Worm (Caenorhabditis elegans) whole organism, L1 larva: Measurements from ENCODE around the gene sax-3.

Experiments
- F16B12.6 ChIP-seq: fragments of 150-350 bp; optimal IDR thresholded peaks from 2 replicates; lab custom pipeline; 2014; ENCODE audit warnings: missing biosample characterization, missing genetic modification characterization
- ama-1 ChIP-seq: fragments of 150-350 bp; optimal IDR thresholded peaks from 2 replicates; lab custom pipeline; 2014
- ceh-88 ChIP-seq: fragments of 200-800 bp; sonication (Bioruptor generic); IDR thresholded peaks from 2 replicates; pipeline ENCODE4 v1.3.6; 2022; ENCODE audit warnings: missing genetic modification characterization, missing compliant biosample characterization
- dsc-1 ChIP-seq: sonication (generic microtip); optimal IDR thresholded peaks from 2 replicates; lab custom pipeline; 2016; ENCODE audit warnings: mild to moderate bottlenecking, missing genetic modification characterization, missing compliant biosample characterization
- elt-2 ChIP-seq: sonication (generic microtip); optimal IDR thresholded peaks from 2 replicates; lab custom pipeline; 2016; ENCODE audit warnings: missing genetic modification characterization, mild to moderate bottlenecking, inconsistent platforms, missing compliant biosample characterization, missing genetic modification reagents
- elt-3 ChIP-seq, 6 experiments: fragments of 150-350 bp in 1 of 6; sonication (generic microtip); optimal IDR thresholded peaks; 2 replicates each; lab custom pipeline; 2017 to 2018; ENCODE audit warnings: missing biosample characterization in 6 of 6, missing genetic modification characterization in 6 of 6, inconsistent platforms in 1 of 6
- fkh-10 ChIP-seq: sonication (generic microtip); optimal IDR thresholded peaks from 2 replicates; lab custom pipeline; 2017; ENCODE audit warnings: missing biosample characterization, missing genetic modification reagents, missing genetic modification characterization
- fkh-8 ChIP-seq: sonication (generic microtip); optimal IDR thresholded peaks from 2 replicates; lab custom pipeline; 2016; ENCODE audit warnings: mild to moderate bottlenecking, missing genetic modification characterization, missing compliant biosample characterization
- hlh-17 ChIP-seq: fragments of 200-800 bp; sonication (Bioruptor generic); optimal IDR thresholded peaks from 2 replicates; lab custom pipeline; 2018; ENCODE audit warnings: missing genetic modification characterization, mild to moderate bottlenecking, missing compliant biosample characterization, moderate library complexity, borderline replicate concordance
- hlh-4 ChIP-seq: sonication (generic microtip); optimal IDR thresholded peaks from 2 replicates; lab custom pipeline; 2016; ENCODE audit warnings: mild to moderate bottlenecking, missing genetic modification characterization, missing compliant biosample characterization
- jun-1 ChIP-seq: fragments of 150-350 bp; optimal IDR thresholded peaks from 2 replicates; lab custom pipeline; 2014; ENCODE audit warnings: missing biosample characterization, missing genetic modification reagents, missing genetic modification characterization
- lin-14 ChIP-seq: fragments of 200-800 bp; sonication (Bioruptor generic); optimal IDR thresholded peaks from 2 replicates; lab custom pipeline; 2018; ENCODE audit warnings: mild to moderate bottlenecking, missing genetic modification characterization, moderate library complexity, missing compliant biosample characterization
- lin-35 ChIP-seq, 2 experiments: fragments of 150-350 bp; optimal IDR thresholded peaks; 2 replicates each; lab custom pipeline; 2014; ENCODE audit warnings: missing biosample characterization in 2 of 2, missing genetic modification characterization in 2 of 2, missing genetic modification reagents in 2 of 2
- lin-39 ChIP-seq: fragments of 150-350 bp; optimal IDR thresholded peaks from 2 replicates; lab custom pipeline; 2014; ENCODE audit warnings: missing biosample characterization, missing genetic modification reagents, missing genetic modification characterization
- mef-2 ChIP-seq: fragments of 150-350 bp; optimal IDR thresholded peaks from 2 replicates; lab custom pipeline; 2014; ENCODE audit warnings: missing biosample characterization, missing genetic modification characterization
- nhr-19 ChIP-seq: fragments of 200-800 bp; sonication (Bioruptor generic); conservative IDR thresholded peaks from 2 replicates; pipeline ENCODE4 v1.3.6; 2022; ENCODE audit warnings: missing genetic modification characterization, missing compliant biosample characterization
- nhr-20 ChIP-seq: sonication (generic microtip); optimal IDR thresholded peaks from 2 replicates; lab custom pipeline; 2016; ENCODE audit warnings: mild to moderate bottlenecking, missing genetic modification characterization, missing compliant biosample characterization
- nhr-28 ChIP-seq: fragments of 150-350 bp; optimal IDR thresholded peaks from 2 replicates; lab custom pipeline; 2014; ENCODE audit warnings: missing biosample characterization, missing genetic modification characterization
- nhr-47 ChIP-seq: sonication (generic microtip); optimal IDR thresholded peaks from 2 replicates; lab custom pipeline; 2016; ENCODE audit warnings: mild to moderate bottlenecking, missing genetic modification characterization, moderate library complexity, missing compliant biosample characterization
- nhr-76 ChIP-seq: sonication (generic microtip); optimal IDR thresholded peaks from 2 replicates; lab custom pipeline; 2017; ENCODE audit warnings: missing biosample characterization, missing genetic modification characterization
- nhr-84 ChIP-seq: sonication (generic microtip); optimal IDR thresholded peaks from 2 replicates; lab custom pipeline; 2017; ENCODE audit warnings: missing biosample characterization, missing genetic modification characterization
- nhr-85 ChIP-seq: sonication (generic microtip); peaks from one replicate; lab custom pipeline; 2016; ENCODE audit warnings: missing genetic modification characterization, inconsistent platforms, missing compliant biosample characterization
- pag-3 ChIP-seq: sonication (generic microtip); optimal IDR thresholded peaks from 2 replicates; lab custom pipeline; 2017; ENCODE audit warnings: missing genetic modification characterization, mild to moderate bottlenecking, missing compliant biosample characterization, antibody characterized with exemption, borderline replicate concordance; ENCODE audit not compliant: insufficient read depth
- pax-3 ChIP-seq: fragments of 200-800 bp; sonication (Bioruptor generic); optimal IDR thresholded peaks from 2 replicates; lab custom pipeline; 2018; ENCODE audit warnings: mild to moderate bottlenecking, missing genetic modification characterization, moderate library complexity, missing compliant biosample characterization
- sox-4 ChIP-seq: sonication (generic microtip); optimal IDR thresholded peaks from 2 replicates; lab custom pipeline; 2016; ENCODE audit warnings: missing genetic modification characterization, missing compliant biosample characterization
- sptf-1 ChIP-seq: fragments of 150-350 bp; optimal IDR thresholded peaks from 2 replicates; lab custom pipeline; 2014; ENCODE audit warnings: missing biosample characterization, missing genetic modification characterization
- swsn-7 ChIP-seq: sonication (generic microtip); optimal IDR thresholded peaks from 2 replicates; lab custom pipeline; 2016; ENCODE audit warnings: missing genetic modification characterization, missing compliant biosample characterization
- tlp-1 ChIP-seq: fragments of 150-350 bp; optimal IDR thresholded peaks from 2 replicates; lab custom pipeline; 2014; ENCODE audit warnings: missing biosample characterization, missing genetic modification characterization
- unc-130 ChIP-seq: fragments of 150-350 bp; optimal IDR thresholded peaks from 2 replicates; lab custom pipeline; 2017; ENCODE audit warnings: missing biosample characterization, missing genetic modification characterization, inconsistent platforms
- unc-98 ChIP-seq: fragments of 200-800 bp; sonication (Bioruptor generic); IDR thresholded peaks from 2 replicates; pipeline ENCODE4 v1.3.6; 2022; ENCODE audit warnings: missing genetic modification characterization, missing compliant biosample characterization
- xbp-1 ChIP-seq: sonication (generic microtip); optimal IDR thresholded peaks from 2 replicates; lab custom pipeline; 2016; ENCODE audit warnings: missing genetic modification characterization, missing compliant biosample characterization
- zag-1 ChIP-seq: fragments of 150-350 bp; optimal IDR thresholded peaks from 2 replicates; lab custom pipeline; 2014; ENCODE audit warnings: missing biosample characterization, missing genetic modification characterization

sax-3 gene

ce11 chrX:3465785-3466184, at the start of gene sax-3, which contains the start of gene ZK377.15:
sax-3 (minus strand) TSS chrX:3465927.
ZK377.15 (minus strand) TSS chrX:3465885.
- TF ChIP-seq lin-39: no peak
- peak; percentile 25 for TF ChIP-seq lin-14 (GFP tag; lab: Kevin White, UChicago)

- TF ChIP-seq ceh-88 (no peak), fkh-10 (GFP tag; lab: Kevin White, UChicago) (peak; percentile 91), lin-14 (GFP tag; lab: Kevin White, UChicago) (peak; percentile 43)
These were observed 48.0 kb upstream of the sax-3 start for ce11 chrX:3513715-3514114.

ce11 chrX:3508906-3509305, 43.2 kb upstream of the sax-3 start, which contains the start of gene sox-4:
sox-4 (minus strand) TSS chrX:3509006.
- TF ChIP-seq jun-1 (tag; lab: Kevin White, UChicago): no peak
- TF ChIP-seq F16B12.6 (tag; lab: Kevin White, UChicago): no peak
- no peak for TF ChIP-seq nhr-85
- TF ChIP-seq swsn-7 (tag; lab: Kevin White, UChicago): no peak
- TF ChIP-seq hlh-17 (GFP tag; lab: Kevin White, UChicago): no peak
- no peak for TF ChIP-seq elt-3 (tag; optimal IDR thresholded peaks at IDR 0.05; lab: Kevin White, UChicago)
- no peak for TF ChIP-seq ama-1
- no peak for TF ChIP-seq nhr-84
- TF ChIP-seq xbp-1: no peak
- TF ChIP-seq unc-98 (GFP tag; lab: Robert Waterston, UW): no peak
- no peak for TF ChIP-seq mef-2 (tag; lab: Kevin White, UChicago)
- no peak for TF ChIP-seq nhr-28 (tag; lab: Kevin White, UChicago)
- no peak for TF ChIP-seq hlh-4 (tag; lab: Kevin White, UChicago)
- no peak for TF ChIP-seq pag-3 (tag; lab: Kevin White, UChicago)
- TF ChIP-seq tlp-1 (tag; lab: Kevin White, UChicago): no peak
- TF ChIP-seq unc-130 (tag; lab: Kevin White, UChicago): no peak

ce11 chrX:3507214-3507613, 41.5 kb upstream of the sax-3 start:
- TF ChIP-seq nhr-47 (tag; lab: Kevin White, UChicago) (no peak), zag-1 (tag; lab: Kevin White, UChicago) (no peak), dsc-1 (tag; lab: Kevin White, UChicago) (peak; percentile 56), elt-3 (tag; optimal IDR thresholded peaks at IDR 0.05; lab: Kevin White, UChicago) (no peak), F16B12.6 (tag; lab: Kevin White, UChicago) (no peak), nhr-19 (no peak), fkh-8 (tag; lab: Kevin White, UChicago) (no peak), sox-4 (tag; lab: Kevin White, UChicago) (peak; percentile 99), tlp-1 (tag; lab: Kevin White, UChicago) (no peak), pax-3 (tag; lab: Kevin White, UChicago) (peak; percentile 18)

- TF ChIP-seq nhr-76 (tag; lab: Kevin White, UChicago) (no peak), nhr-20 (no peak)
These were observed 40.8 kb upstream of the sax-3 start for ce11 chrX:3506556-3506955.

- TF ChIP-seq elt-2 (tag; lab: Kevin White, UChicago): peak; percentile 16
- TF ChIP-seq sptf-1: no peak
- peak in 1 of 2 experiments; percentile 8 for TF ChIP-seq lin-35 (GFP tag; optimal IDR thresholded peaks at IDR 0.05; lab: Kevin White, UChicago)
These were observed 39.3 kb upstream of the sax-3 start for ce11 chrX:3505062-3505461.
